Fruit fly (Drosophila melanogaster) whole organism, embryonic: Measurements from ENCODE around the gene CG42579.

Experiments
- Abd-B ChIP-seq: fragments of 200-800 bp; sonication (Bioruptor generic); optimal IDR thresholded peaks from 2 replicates; lab custom pipeline; 2018; ENCODE audit warnings: missing biosample characterization, mild to moderate bottlenecking, missing genetic modification characterization, moderate library complexity
- CG10274 ChIP-seq: fragments of 200-800 bp; sonication (Bioruptor generic); optimal IDR thresholded peaks from 3 replicates; lab custom pipeline; 2017; ENCODE audit warnings: missing biosample characterization, mild to moderate bottlenecking, missing genetic modification characterization
- CG10321 ChIP-seq: fragments of 200-800 bp; sonication (Bioruptor generic); IDR thresholded peaks from 2 replicates; pipeline ENCODE4 v1.3.6; 2022; ENCODE audit warnings: missing biosample characterization, missing genetic modification characterization
- CG10565 ChIP-seq: fragments of 200-800 bp; sonication (Bioruptor generic); optimal IDR thresholded peaks from 3 replicates; lab custom pipeline; 2016; ENCODE audit warnings: missing biosample characterization, mild to moderate bottlenecking, missing genetic modification characterization
- CG11456 ChIP-seq: fragments of 200-800 bp; sonication (Bioruptor generic); IDR thresholded peaks from 3 replicates; pipeline ENCODE4 v1.3.6; 2022; ENCODE audit warnings: missing biosample characterization, missing genetic modification characterization
- CG12744 ChIP-seq: fragments of 200-800 bp; sonication (Bioruptor generic); optimal IDR thresholded peaks from 2 replicates; lab custom pipeline; 2016; ENCODE audit warnings: missing biosample characterization, missing genetic modification characterization
- CG13424 ChIP-seq: fragments of 200-800 bp; sonication (Bioruptor generic); optimal IDR thresholded peaks from 2 replicates; lab custom pipeline; 2019; ENCODE audit warnings: missing biosample characterization, mild to moderate bottlenecking, missing genetic modification characterization, moderate library complexity
- CG14965 ChIP-seq: fragments of 200-800 bp; sonication (Bioruptor generic); optimal IDR thresholded peaks from 2 replicates; lab custom pipeline; 2016; ENCODE audit warnings: missing biosample characterization, missing genetic modification characterization, borderline replicate concordance
- CG15479 ChIP-seq: fragments of 200-800 bp; sonication (Bioruptor generic); optimal IDR thresholded peaks from 3 replicates; lab custom pipeline; 2019; ENCODE audit warnings: missing biosample characterization, mild to moderate bottlenecking, missing genetic modification characterization, moderate library complexity
- CG17385 ChIP-seq: fragments of 200-800 bp; sonication (Bioruptor generic); optimal IDR thresholded peaks from 3 replicates; lab custom pipeline; 2018; ENCODE audit warnings: missing biosample characterization, mild to moderate bottlenecking, missing genetic modification characterization
- CG18476 ChIP-seq: fragments of 200-800 bp; sonication (Bioruptor generic); optimal IDR thresholded peaks from 2 replicates; lab custom pipeline; 2016; ENCODE audit warnings: missing biosample characterization, mild to moderate bottlenecking, missing genetic modification characterization
- CG2678 ChIP-seq: fragments of 200-800 bp; sonication (Bioruptor generic); optimal IDR thresholded peaks from 3 replicates; lab custom pipeline; 2019; ENCODE audit warnings: missing biosample characterization, mild to moderate bottlenecking, missing genetic modification characterization, moderate library complexity
- CG33557 ChIP-seq: fragments of 200-800 bp; sonication (Bioruptor generic); optimal IDR thresholded peaks from 2 replicates; lab custom pipeline; 2019; ENCODE audit warnings: missing biosample characterization, mild to moderate bottlenecking, missing genetic modification characterization, moderate library complexity
- CG3995 ChIP-seq: fragments of 200-800 bp; sonication (Bioruptor generic); optimal IDR thresholded peaks from 3 replicates; lab custom pipeline; 2016; ENCODE audit warnings: missing biosample characterization, missing genetic modification characterization
- CG4617 ChIP-seq: fragments of 200-800 bp; sonication (Bioruptor generic); optimal IDR thresholded peaks from 3 replicates; lab custom pipeline; 2016; ENCODE audit warnings: missing biosample characterization, missing genetic modification characterization, borderline replicate concordance
- CG6175 ChIP-seq: fragments of 200-800 bp; sonication (Bioruptor generic); IDR thresholded peaks from 3 replicates; pipeline ENCODE4 v1.3.6; 2022; ENCODE audit warnings: missing biosample characterization, missing genetic modification characterization
- CG6683 ChIP-seq: fragments of 200-800 bp; sonication (Bioruptor generic); optimal IDR thresholded peaks from 2 replicates; lab custom pipeline; 2017; ENCODE audit warnings: missing biosample characterization, mild to moderate bottlenecking, missing genetic modification characterization, missing genetic modification reagents
- CG7786 ChIP-seq: fragments of 200-800 bp; sonication (Bioruptor generic); optimal IDR thresholded peaks from 2 replicates; lab custom pipeline; 2016; ENCODE audit warnings: missing biosample characterization, missing genetic modification characterization
- CG8478 ChIP-seq: fragments of >200 bp; optimal IDR thresholded peaks from 2 replicates; lab custom pipeline; 2018
- CG8924 ChIP-seq: fragments of 200-800 bp; optimal IDR thresholded peaks from 3 replicates; lab custom pipeline; 2019; ENCODE audit warnings: missing biosample characterization, mild to moderate bottlenecking, missing genetic modification characterization, moderate library complexity
- CG9797 ChIP-seq: fragments of 200-800 bp; sonication (Bioruptor generic); optimal IDR thresholded peaks from 3 replicates; lab custom pipeline; 2018; ENCODE audit warnings: missing biosample characterization, mild to moderate bottlenecking, missing genetic modification characterization
- Dfd ChIP-seq, 2 experiments: fragments of >200 bp; optimal IDR thresholded peaks; 2 replicates each; lab custom pipeline; 2017; ENCODE audit warnings: missing biosample characterization in 2 of 2, missing genetic modification characterization in 2 of 2
- Doc2 ChIP-seq: fragments of 200-800 bp; sonication (Bioruptor generic); IDR thresholded peaks from 2 replicates; pipeline ENCODE4 v1.3.6; 2022; ENCODE audit warnings: missing biosample characterization, missing genetic modification characterization
- Eip74EF ChIP-seq, 2 experiments: fragments of 200-800 bp in 1 of 2; fragments of >200 bp in 1 of 2; sonication (Bioruptor generic) in 1 of 2; optimal IDR thresholded peaks; 2 replicates each; lab custom pipeline; 2017 to 2019; ENCODE audit warnings: missing biosample characterization in 2 of 2, missing genetic modification characterization in 2 of 2, mild to moderate bottlenecking in 1 of 2, moderate library complexity in 1 of 2
- Ets97D ChIP-seq: fragments of 200-800 bp; sonication (Bioruptor generic); optimal IDR thresholded peaks from 3 replicates; lab custom pipeline; 2016; ENCODE audit warnings: missing biosample characterization, missing genetic modification characterization
- HLH54F ChIP-seq: fragments of 200-800 bp; sonication (Bioruptor generic); optimal IDR thresholded peaks from 3 replicates; lab custom pipeline; 2016; ENCODE audit warnings: missing biosample characterization, missing genetic modification characterization
- Jarid2 ChIP-seq: fragments of 200-800 bp; sonication (Bioruptor generic); optimal IDR thresholded peaks from 3 replicates; lab custom pipeline; 2017; ENCODE audit warnings: mild to moderate bottlenecking, missing biosample characterization, missing genetic modification reagents, missing genetic modification characterization
- Kr ChIP-seq: fragments of 200-800 bp; sonication (Bioruptor generic); optimal IDR thresholded peaks from 2 replicates; lab custom pipeline; 2017; ENCODE audit warnings: missing biosample characterization, mild to moderate bottlenecking, missing genetic modification characterization
- Lim3 ChIP-seq: fragments of 200-800 bp; sonication (Bioruptor generic); IDR thresholded peaks from 2 replicates; pipeline ENCODE4 v1.3.6; 2022; ENCODE audit warnings: missing biosample characterization, missing genetic modification characterization
- Lpt ChIP-seq: fragments of >200 bp; optimal IDR thresholded peaks from 2 replicates; lab custom pipeline; 2018; ENCODE audit warnings: missing biosample characterization, missing genetic modification characterization
- Pdp1 ChIP-seq, 2 experiments: fragments of 200-800 bp; sonication (Bioruptor generic); optimal IDR thresholded peaks; 3 replicates each; lab custom pipeline; 2016; ENCODE audit warnings: missing biosample characterization in 2 of 2, missing genetic modification characterization in 2 of 2, mild to moderate bottlenecking in 1 of 2, moderate library complexity in 1 of 2
- Rfx ChIP-seq: fragments of 200-800 bp; sonication (Bioruptor generic); IDR thresholded peaks from 2 replicates; pipeline ENCODE4 v1.3.6; 2022; ENCODE audit warnings: missing biosample characterization, missing genetic modification characterization
- Sry-β ChIP-seq: fragments of 200-800 bp; sonication (Bioruptor generic); optimal IDR thresholded peaks from 2 replicates; lab custom pipeline; 2018; ENCODE audit warnings: missing biosample characterization, mild to moderate bottlenecking, missing genetic modification characterization, moderate library complexity
- Stat92E ChIP-seq, 3 experiments: fragments of >200 bp in 2 of 3; fragments of 200-800 bp in 1 of 3; sonication (Bioruptor generic) in 1 of 3; optimal IDR thresholded peaks; 2 replicates each; lab custom pipeline; 2017 to 2019; ENCODE audit warnings: missing biosample characterization in 3 of 3, missing genetic modification characterization in 3 of 3, mild to moderate bottlenecking in 1 of 3, moderate library complexity in 1 of 3
- bcd ChIP-seq: fragments of 200-800 bp; sonication (Bioruptor generic); optimal IDR thresholded peaks from 2 replicates; lab custom pipeline; 2017; ENCODE audit warnings: missing biosample characterization, mild to moderate bottlenecking, missing genetic modification characterization
- cas ChIP-seq: fragments of 200-800 bp; sonication (Bioruptor generic); IDR thresholded peaks from 2 replicates; pipeline ENCODE4 v1.3.6; 2022; ENCODE audit warnings: missing biosample characterization, missing genetic modification characterization
- cato ChIP-seq: fragments of 200-800 bp; sonication (Bioruptor generic); optimal IDR thresholded peaks from 2 replicates; lab custom pipeline; 2016; ENCODE audit warnings: missing biosample characterization, missing genetic modification characterization, borderline replicate concordance
- cg ChIP-seq: fragments of 200-800 bp; sonication (Bioruptor generic); optimal IDR thresholded peaks from 3 replicates; lab custom pipeline; 2019; ENCODE audit warnings: missing biosample characterization, mild to moderate bottlenecking, missing genetic modification characterization, moderate library complexity
- chif ChIP-seq, 2 experiments: fragments of 200-800 bp; sonication (Bioruptor generic); optimal IDR thresholded peaks; 3 replicates each; lab custom pipeline; 2016; ENCODE audit warnings: missing biosample characterization in 2 of 2, missing genetic modification characterization in 2 of 2
- esg ChIP-seq: fragments of 200-800 bp; sonication (Bioruptor generic); conservative IDR thresholded peaks from 2 replicates; pipeline ENCODE4 v1.3.6; 2022; ENCODE audit warnings: missing biosample characterization, missing genetic modification characterization
- hb ChIP-seq: fragments of 200-800 bp; sonication (Bioruptor generic); IDR thresholded peaks from 3 replicates; pipeline ENCODE4 v1.3.6; 2022; ENCODE audit warnings: missing biosample characterization, missing genetic modification characterization; ENCODE audit not compliant: partially characterized antibody
- hth ChIP-seq: fragments of >200 bp; optimal IDR thresholded peaks from 2 replicates; lab custom pipeline; 2017; ENCODE audit warnings: inconsistent platforms
- kah ChIP-seq: fragments of 200-800 bp; sonication (Bioruptor generic); optimal IDR thresholded peaks from 2 replicates; lab custom pipeline; 2018; ENCODE audit warnings: missing biosample characterization, mild to moderate bottlenecking, missing genetic modification characterization
- mld ChIP-seq: fragments of 200-800 bp; sonication (Bioruptor generic); IDR thresholded peaks from 3 replicates; pipeline ENCODE4 v1.3.6; 2022; ENCODE audit warnings: missing biosample characterization, missing genetic modification characterization; ENCODE audit not compliant: partially characterized antibody
- otp ChIP-seq: fragments of 200-800 bp; sonication (Bioruptor generic); IDR thresholded peaks from 3 replicates; pipeline ENCODE4, ENCODE4 v1.3.6; 2022; ENCODE audit warnings: missing biosample characterization, missing genetic modification characterization
- pros ChIP-seq: fragments of 200-800 bp; sonication (Bioruptor generic); optimal IDR thresholded peaks from 3 replicates; lab custom pipeline; 2019; ENCODE audit warnings: missing biosample characterization, mild to moderate bottlenecking, missing genetic modification characterization, moderate library complexity
- slou ChIP-seq: fragments of 200-800 bp; sonication (Bioruptor generic); optimal IDR thresholded peaks from 3 replicates; lab custom pipeline; 2016; ENCODE audit warnings: missing biosample characterization, missing genetic modification characterization
- tap ChIP-seq: fragments of 200-800 bp; optimal IDR thresholded peaks from 3 replicates; lab custom pipeline; 2019; ENCODE audit warnings: missing biosample characterization, mild to moderate bottlenecking, missing genetic modification characterization, moderate library complexity
- z ChIP-seq: fragments of 200-800 bp; sonication (Bioruptor generic); IDR thresholded peaks from 3 replicates; pipeline ENCODE4 v1.3.6; 2022; ENCODE audit warnings: missing biosample characterization, missing genetic modification characterization
- zfh1 ChIP-seq: fragments of 200-800 bp; sonication (Bioruptor generic); IDR thresholded peaks from 3 replicates; pipeline ENCODE4 v1.3.6; 2022; ENCODE audit warnings: missing biosample characterization, missing genetic modification characterization

Gene CG42579

dm6 chrX:20524754-20525236 is 2.6 kb upstream of the CG42579 start, which contains the start of gene Tak1 (continued):
- TF ChIP-seq CG4617 (GFP tag; lab: Kevin White, UChicago) (peak; percentile 34), CG2678 (tag; lab: Kevin White, UChicago) (peak; percentile 34), otp (GFP tag; lab: Robert Waterston, UW) (0 out of 3 replicates have a peak, but pooled peaks have one; percentile 11), Rfx (peak; percentile 79), hth (lab: Kevin White, UChicago) (no peak), Kr (GFP tag; lab: Kevin White, UChicago) (no peak), Stat92E (GFP tag; optimal IDR thresholded peaks at IDR 0.05; lab: Kevin White, UChicago) (peak in 1 of 3 experiments; percentile 1), Dfd (GFP tag; optimal IDR thresholded peaks at IDR 0.05; lab: Kevin White, UChicago) (no peak), Ets97D (GFP tag; lab: Kevin White, UChicago) (peak; percentile 71), chif (GFP tag; optimal IDR thresholded peaks at IDR 0.05; lab: Kevin White, UChicago) (peak; percentile 19 to 66), Eip74EF (GFP tag; optimal IDR thresholded peaks at IDR 0.05; lab: Kevin White, UChicago) (no peak), CG33557 (GFP tag; lab: Kevin White, UChicago) (no peak), Abd-B (GFP tag; lab: Kevin White, UChicago) (no peak), CG7786 (peak; percentile 25), HLH54F (GFP tag; lab: Kevin White, UChicago) (peak; percentile 11), Sry-β (GFP tag; lab: Kevin White, UChicago) (no peak), CG17385 (no peak), CG13424 (peak; percentile 14), CG10274 (GFP tag; lab: Kevin White, UChicago) (no peak), CG8924 (tag; lab: Kevin White, UChicago) (peak; percentile 16), hb (GFP tag; lab: Robert Waterston, UW) (peak; percentile 83; the same call in 2 of the 3 replicates), CG15479 (GFP tag; lab: Kevin White, UChicago) (no peak), zfh1 (GFP tag; lab: Robert Waterston, UW) (peak; percentile 52; the same call in 2 of the 3 replicates), mld (GFP tag; lab: Robert Waterston, UW) (peak; percentile 70), Lim3 (GFP tag; lab: Robert Waterston, UW) (no peak), kah (GFP tag; lab: Kevin White, UChicago) (no peak), pros (GFP tag; lab: Kevin White, UChicago) (no peak), esg (0 out of 2 replicates have a peak, but pooled peaks have one; percentile 10), bcd (peak; percentile 58), z (GFP tag; lab: Robert Waterston, UW) (no peak), CG14965 (no peak), cg (GFP tag; lab: Kevin White, UChicago) (no peak), CG10565 (GFP tag; lab: Kevin White, UChicago) (no peak), CG6683 (GFP tag; lab: Kevin White, UChicago) (no peak), CG9797 (GFP tag; lab: Kevin White, UChicago) (peak; percentile 19), cato (GFP tag; lab: Kevin White, UChicago) (peak; percentile 5), Jarid2 (GFP tag; lab: Kevin White, UChicago) (peak; percentile 36), Doc2 (GFP tag; lab: Robert Waterston, UW) (no peak), CG18476 (GFP tag; lab: Kevin White, UChicago) (no peak), CG11456 (GFP tag; lab: Robert Waterston, UW) (peak; percentile 89), CG3995 (GFP tag; lab: Kevin White, UChicago) (no peak), cas (no peak), CG6175 (GFP tag; lab: Robert Waterston, UW) (no peak), Pdp1 (GFP tag; optimal IDR thresholded peaks at IDR 0.05; lab: Kevin White, UChicago) (peak; percentile 1 to 52), slou (no peak), CG12744 (GFP tag; lab: Kevin White, UChicago) (peak; percentile 48), tap (tag; lab: Kevin White, UChicago) (no peak), Lpt (no peak), CG8478 (lab: Kevin White, UChicago) (no peak), CG10321 (GFP tag; lab: Robert Waterston, UW) (peak; percentile 13; the same call in 1 of the 2 replicates)
